Worm (Caenorhabditis elegans): Measurements from ENCODE around the gene F30H5.3.
A peak's percentile ranks its signal among the peaks of the same experiment; 100 is the strongest.

The F30H5.3 gene

DNA sequence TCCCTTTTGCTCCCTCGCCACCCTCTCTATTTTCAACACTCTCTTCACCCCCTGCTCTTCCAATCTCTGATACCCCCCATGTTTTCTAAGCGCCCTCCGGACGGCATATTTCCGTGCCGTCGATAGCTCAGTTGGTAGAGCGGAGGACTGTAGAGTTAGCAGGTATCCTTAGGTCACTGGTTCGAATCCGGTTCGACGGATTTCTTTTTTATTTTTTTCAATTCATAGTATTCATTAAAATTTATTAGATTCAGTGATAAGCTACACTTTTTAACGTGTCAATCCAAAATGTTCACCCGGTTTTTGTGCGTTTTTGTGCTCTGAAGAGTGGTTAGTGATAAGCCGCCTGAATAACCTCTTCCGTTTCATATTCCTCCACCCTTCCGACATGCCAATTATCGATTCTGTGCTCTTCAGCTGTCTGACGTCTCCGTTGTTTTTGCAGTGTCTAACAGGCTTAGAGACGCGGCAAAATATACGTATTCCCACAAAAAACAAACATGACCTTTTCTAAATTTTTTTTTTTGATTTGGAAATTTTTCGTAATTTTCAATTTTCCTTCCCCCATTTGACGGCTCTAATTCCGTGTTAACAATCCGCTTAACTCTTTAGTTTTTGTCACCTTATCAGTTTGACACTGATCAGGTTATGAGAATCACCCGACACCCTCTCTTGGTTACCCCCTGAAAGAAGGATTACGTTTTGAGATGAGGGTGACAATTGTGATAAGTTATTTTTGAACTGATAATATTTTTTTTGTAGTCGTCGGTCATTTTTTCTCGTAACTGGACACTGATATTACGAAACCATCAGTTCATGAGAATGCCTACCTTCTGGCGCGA is 23.5 kb upstream of the F30H5.3 start (continued):
- TF ChIP-seq hlh-26 (GFP tag; conservative IDR thresholded peaks at IDR 0.05) (no peak), him-1 (tag; optimal IDR thresholded peaks at IDR 0.05) (peak; percentile 79), nhr-90 (tag; optimal IDR thresholded peaks at IDR 0.05) (peak; percentile 59), K11D2.4 (GFP tag; IDR thresholded peaks at IDR 0.05) (no peak), dox-1 (GFP tag; IDR thresholded peaks at IDR 0.05) (peak; percentile 76), ztf-22 (GFP tag; optimal IDR thresholded peaks at IDR 0.05) (no peak), T07F8.4 (tag; optimal IDR thresholded peaks at IDR 0.05) (peak; percentile 43), F49E8.2 (tag; optimal IDR thresholded peaks at IDR 0.05; ENCODE audit: insufficient read depth) (no peak), snpc-1.3 (tag; optimal IDR thresholded peaks at IDR 0.05; ENCODE audit: insufficient read depth) (peak; percentile 32), zfh-2 (GFP tag; conservative IDR thresholded peaks at IDR 0.05) (peak; percentile 49; the same call in 1 of the 2 replicates), B0261.1 (tag; optimal IDR thresholded peaks at IDR 0.05) (peak; percentile 78), nfyb-1 (GFP tag; IDR thresholded peaks at IDR 0.05) (0 out of 2 replicates have a peak, but pooled peaks have one; percentile 51), ztf-26 (tag; optimal IDR thresholded peaks at IDR 0.05) (peak; percentile 34), snpc-1.1 (tag; optimal IDR thresholded peaks at IDR 0.05; ENCODE audit: insufficient read depth) (peak; percentile 8), pha-4 (tag; optimal IDR thresholded peaks at IDR 0.05) (no peak), atf-7 (tag; optimal IDR thresholded peaks at IDR 0.05) (peak; percentile 28), nhr-120 (GFP tag; IDR thresholded peaks at IDR 0.05) (no peak), hlh-12 (tag; optimal IDR thresholded peaks at IDR 0.05) (no peak), attf-5 (GFP tag; optimal IDR thresholded peaks at IDR 0.05) (no peak), ZK185.1 (tag; optimal IDR thresholded peaks at IDR 0.05; ENCODE audit: poor library complexity, severe bottlenecking) (peak; percentile 27), die-1 (tag; optimal IDR thresholded peaks at IDR 0.05) (peak; percentile 67)

DNA sequence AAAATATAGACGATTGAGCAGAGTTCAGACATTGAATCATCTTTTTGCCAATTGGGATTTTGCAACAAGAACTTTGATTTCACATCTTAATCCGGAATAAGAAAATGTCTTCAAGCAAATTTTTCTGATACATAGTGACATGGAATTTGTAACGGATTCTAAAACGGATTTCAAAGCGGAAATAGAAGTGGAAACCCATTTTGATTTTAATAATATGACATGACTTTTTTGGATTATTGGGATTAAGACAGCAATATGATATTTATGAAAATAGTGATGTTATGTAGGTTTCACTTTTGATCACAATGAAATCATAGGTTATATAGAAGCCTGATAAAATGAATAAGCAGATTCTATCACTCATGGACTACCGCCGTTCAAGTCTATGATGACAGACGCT is 20.1 kb upstream of the F30H5.3 start:
- TF ChIP-seq Y67H2A.10 (GFP tag; conservative IDR thresholded peaks at IDR 0.05) = no peak
- no peak for TF ChIP-seq sptf-2 (GFP tag; optimal IDR thresholded peaks at IDR 0.05)
- no peak for TF ChIP-seq ceh-58 (GFP tag; IDR thresholded peaks at IDR 0.05)
- TF ChIP-seq zfh-2 (GFP tag; conservative IDR thresholded peaks at IDR 0.05) = no peak
- TF ChIP-seq lin-26 (GFP tag; IDR thresholded peaks at IDR 0.05) = no peak
- no peak for TF ChIP-seq sdz-38 (tag; optimal IDR thresholded peaks at IDR 0.05)
- TF ChIP-seq rcor-1 (GFP tag; IDR thresholded peaks at IDR 0.05) = no peak
- TF ChIP-seq let-607 (tag; optimal IDR thresholded peaks at IDR 0.05) = no peak
- TF ChIP-seq rpc-1 (optimal IDR thresholded peaks at IDR 0.05) = no peak
- no peak for TF ChIP-seq rpc-1 (tag; optimal IDR thresholded peaks at IDR 0.05)
- no peak for TF ChIP-seq die-1 (tag; optimal IDR thresholded peaks at IDR 0.05)
- TF ChIP-seq ccch-3 (GFP tag; optimal IDR thresholded peaks at IDR 0.05) = no peak
- no peak for TF ChIP-seq snpc-4 (GFP tag; optimal IDR thresholded peaks at IDR 0.05)
- no peak for TF ChIP-seq snpc-4 (tag; optimal IDR thresholded peaks at IDR 0.05)
- TF ChIP-seq Y53F4B.3 (GFP tag; IDR thresholded peaks at IDR 0.05) = no peak
- no peak for TF ChIP-seq hrde-1 (tag; optimal IDR thresholded peaks at IDR 0.05; ENCODE audit: borderline replicate concordance)
- TF ChIP-seq F55B11.4 (tag; optimal IDR thresholded peaks at IDR 0.05; ENCODE audit: borderline replicate concordance, insufficient read depth) = no peak
